Worm (Caenorhabditis elegans): ENCODE results near the gene ZK637.14.

Gene ZK637.14

ce11 chrIII:8888956-8889355 is at the start of gene ZK637.14:
Gene ZK637.14 (minus strand): TSS chrIII:8889156.
- TF ChIP-seq mes-2 (tag; optimal IDR thresholded peaks at IDR 0.05; ENCODE audit: poor library complexity, severe bottlenecking) (peak; percentile 59), ceh-44 (GFP tag; IDR thresholded peaks at IDR 0.05) (no peak), R02D3.7 (tag; optimal IDR thresholded peaks at IDR 0.05) (no peak), zfp-2 (tag; optimal IDR thresholded peaks at IDR 0.05) (no peak), F44E2.7 (GFP tag; IDR thresholded peaks at IDR 0.05) (no peak), egl-43 (GFP tag; IDR thresholded peaks at IDR 0.05) (no peak), nhr-41 (GFP tag; IDR thresholded peaks at IDR 0.05) (no peak), nhr-102 (tag; optimal IDR thresholded peaks at IDR 0.05) (no peak), hlh-30 (tag; optimal IDR thresholded peaks at IDR 0.05; ENCODE audit: insufficient read depth) (peak; percentile 92), dpl-1 (GFP tag; optimal IDR thresholded peaks at IDR 0.05) (peak; percentile 55), ces-1 (GFP tag; optimal IDR thresholded peaks at IDR 0.05) (no peak), ceh-62 (tag; optimal IDR thresholded peaks at IDR 0.05) (no peak), mxl-2 (GFP tag; conservative IDR thresholded peaks at IDR 0.05) (no peak), tag-97 (GFP tag; IDR thresholded peaks at IDR 0.05) (no peak), arid-1 (GFP tag; conservative IDR thresholded peaks at IDR 0.05) (no peak), T20F7.1 (GFP tag; optimal IDR thresholded peaks at IDR 0.05) (no peak), pha-4 (GFP tag; IDR thresholded peaks at IDR 0.05) (no peak), pha-4 (tag; optimal IDR thresholded peaks at IDR 0.05) (peak; percentile 69), dve-1 (tag; optimal IDR thresholded peaks at IDR 0.05; ENCODE audit: insufficient read depth) (peak; percentile 69), fkh-10 (GFP tag; optimal IDR thresholded peaks at IDR 0.05) (no peak), F10B5.3 (tag; optimal IDR thresholded peaks at IDR 0.05) (no peak), F26F4.8 (GFP tag; conservative IDR thresholded peaks at IDR 0.05) (no peak), aha-1 (tag) (peak; percentile 89), php-3 (GFP tag; IDR thresholded peaks at IDR 0.05) (no peak), daf-16 (GFP tag; optimal IDR thresholded peaks at IDR 0.05) (no peak), daf-16 (tag; optimal IDR thresholded peaks at IDR 0.05) (peak; percentile 28), lim-7 (GFP tag; IDR thresholded peaks at IDR 0.05) (no peak), nhr-25 (tag; optimal IDR thresholded peaks at IDR 0.05; ENCODE audit: borderline replicate concordance, insufficient read depth) (no peak), duxl-1 (tag; optimal IDR thresholded peaks at IDR 0.05; ENCODE audit: poor library complexity) (no peak), nhr-10 (tag; optimal IDR thresholded peaks at IDR 0.05) (no peak), hlh-11 (tag; optimal IDR thresholded peaks at IDR 0.05) (peak; percentile 51), daf-12 (tag; optimal IDR thresholded peaks at IDR 0.05) (no peak), pqm-1 (tag; optimal IDR thresholded peaks at IDR 0.05) (no peak), rbr-2 (tag; optimal IDR thresholded peaks at IDR 0.05) (peak; percentile 31), lsy-2 (tag; optimal IDR thresholded peaks at IDR 0.05) (peak; percentile 16 to 81), nhr-11 (tag; optimal IDR thresholded peaks at IDR 0.05) (peak; percentile 32), Y75B8A.6 (GFP tag; IDR thresholded peaks at IDR 0.05) (no peak), mdt-29 (GFP tag; IDR thresholded peaks at IDR 0.05) (no peak), mdl-1 (tag; optimal IDR thresholded peaks at IDR 0.05) (peak in 1 of 2 experiments; percentile 3), mxl-3 (GFP tag; optimal IDR thresholded peaks at IDR 0.05) (peak; percentile 53), lin-13 (GFP tag; optimal IDR thresholded peaks at IDR 0.05) (peak; percentile 25), nhr-77 (tag; optimal IDR thresholded peaks at IDR 0.05) (no peak), ctbp-1 (GFP tag; IDR thresholded peaks at IDR 0.05) (no peak), hif-1 (tag; optimal IDR thresholded peaks at IDR 0.05) (peak in 1 of 2 experiments; percentile 27), mep-1 (tag; optimal IDR thresholded peaks at IDR 0.05) (peak; percentile 59)

All from whole organism, L4 larva.